Worm (Caenorhabditis elegans) whole organism, L4 larva: ENCODE measurements around the gene str-196.

Source experiments
- D1046.2 ChIP-seq: fragments of 200-800 bp; sonication (Bioruptor generic); IDR thresholded peaks from 2 replicates; pipeline ENCODE4 v1.3.6; 2022; ENCODE audit warnings: missing genetic modification characterization, missing compliant biosample characterization
- F10B5.3 ChIP-seq: sonication (generic microtip); optimal IDR thresholded peaks from 2 replicates; lab custom pipeline; 2016; ENCODE audit warnings: mild to moderate bottlenecking, missing genetic modification characterization, missing compliant biosample characterization
- F44E2.7 ChIP-seq: fragments of 200-800 bp; sonication (Bioruptor generic); IDR thresholded peaks from 2 replicates; pipeline ENCODE4 v2.1.2; 2022; ENCODE audit warnings: missing genetic modification characterization, missing compliant biosample characterization
- T20F7.1 ChIP-seq: fragments of 200-800 bp; sonication (Bioruptor generic); optimal IDR thresholded peaks from 2 replicates; lab custom pipeline; 2018; ENCODE audit warnings: mild to moderate bottlenecking, missing genetic modification characterization, missing compliant biosample characterization
- ZK337.2 ChIP-seq: fragments of 200-800 bp; sonication (Bioruptor generic); IDR thresholded peaks from 2 replicates; pipeline ENCODE4 v1.3.6; 2022; ENCODE audit warnings: missing genetic modification reagents, missing genetic modification characterization, missing compliant biosample characterization
- aly-2 ChIP-seq: sonication (generic microtip); optimal IDR thresholded peaks from 2 replicates; lab custom pipeline; 2018; ENCODE audit warnings: missing biosample characterization, missing genetic modification characterization
- arid-1 ChIP-seq: fragments of 200-800 bp; sonication (Bioruptor generic); conservative IDR thresholded peaks from 2 replicates; pipeline ENCODE4 v1.3.6; 2022; ENCODE audit warnings: missing genetic modification reagents, missing genetic modification characterization, missing compliant biosample characterization
- ceh-82 ChIP-seq: sonication (generic microtip); optimal IDR thresholded peaks from 2 replicates; lab custom pipeline; 2017; ENCODE audit warnings: missing biosample characterization, missing genetic modification characterization
- ces-1 ChIP-seq: fragments of 150-350 bp; sonication (generic microtip); optimal IDR thresholded peaks from 4 replicates; lab custom pipeline; 2014; ENCODE audit warnings: missing biosample characterization, missing genetic modification reagents, missing genetic modification characterization
- daf-16 ChIP-seq, 3 experiments: sonication (generic microtip); optimal IDR thresholded peaks; 2 replicates each; lab custom pipeline; 2016 to 2017; ENCODE audit warnings: missing genetic modification characterization in 3 of 3, missing genetic modification reagents in 3 of 3, mild to moderate bottlenecking in 2 of 3, missing compliant biosample characterization in 2 of 3, missing biosample characterization in 1 of 3, moderate library complexity in 1 of 3
- daf-8 ChIP-seq: fragments of 200-800 bp; sonication (Bioruptor generic); IDR thresholded peaks from 2 replicates; pipeline ENCODE4 v1.3.6; 2022; ENCODE audit warnings: missing genetic modification characterization, missing compliant biosample characterization
- dmd-6 ChIP-seq: fragments of 200-800 bp; sonication (Bioruptor generic); IDR thresholded peaks from 2 replicates; pipeline ENCODE4 v1.3.6; 2022; ENCODE audit warnings: missing genetic modification reagents, missing genetic modification characterization, missing compliant biosample characterization
- dve-1 ChIP-seq: sonication (generic microtip); optimal IDR thresholded peaks from 2 replicates; lab custom pipeline; 2017; ENCODE audit warnings: antibody characterized with exemption, mild to moderate bottlenecking, missing genetic modification characterization, missing compliant biosample characterization; ENCODE audit not compliant: insufficient read depth
- fkh-10 ChIP-seq: fragments of 150-350 bp; optimal IDR thresholded peaks from 2 replicates; lab custom pipeline; 2014; ENCODE audit warnings: missing biosample characterization, missing genetic modification reagents, missing genetic modification characterization
- hif-1 ChIP-seq, 2 experiments: sonication (generic microtip); optimal IDR thresholded peaks; 2 replicates each; lab custom pipeline; 2016 to 2017; ENCODE audit warnings: missing compliant biosample characterization in 2 of 2, missing genetic modification characterization in 2 of 2, missing genetic modification reagents in 2 of 2, missing genotype in 2 of 2, mild to moderate bottlenecking in 1 of 2
- hlh-11 ChIP-seq: fragments of 200-800 bp; sonication (Bioruptor generic); optimal IDR thresholded peaks from 2 replicates; lab custom pipeline; 2018; ENCODE audit warnings: mild to moderate bottlenecking, missing genetic modification characterization, missing compliant biosample characterization
- hlh-30 ChIP-seq: sonication (generic microtip); optimal IDR thresholded peaks from 2 replicates; lab custom pipeline; 2017; ENCODE audit warnings: antibody characterized with exemption, mild to moderate bottlenecking, missing genetic modification characterization, missing compliant biosample characterization; ENCODE audit not compliant: insufficient read depth
- jun-1 ChIP-seq: fragments of 150-350 bp; optimal IDR thresholded peaks from 2 replicates; lab custom pipeline; 2014; ENCODE audit warnings: missing biosample characterization, missing genetic modification reagents, missing genetic modification characterization
- lsy-2 ChIP-seq, 2 experiments: fragments of 150-350 bp in 1 of 2; sonication (generic microtip) in 1 of 2; optimal IDR thresholded peaks; 2 replicates each; lab custom pipeline; 2014 to 2017; ENCODE audit warnings: missing biosample characterization in 2 of 2, missing genetic modification characterization in 2 of 2
- madf-5 ChIP-seq, 2 experiments: fragments of 200-800 bp; sonication (Bioruptor generic); IDR thresholded peaks; 2 replicates each; pipeline ENCODE4 v1.3.6; 2022; ENCODE audit warnings: missing compliant biosample characterization in 2 of 2, missing genetic modification characterization in 2 of 2
- madf-9 ChIP-seq: fragments of 200-800 bp; sonication (Bioruptor generic); conservative IDR thresholded peaks from 2 replicates; pipeline ENCODE4 v1.3.6; 2022; ENCODE audit warnings: missing genetic modification reagents, missing genetic modification characterization, missing compliant biosample characterization
- mep-1 ChIP-seq: fragments of 150-350 bp; sonication (generic microtip); optimal IDR thresholded peaks from 3 replicates; lab custom pipeline; 2014; ENCODE audit warnings: missing biosample characterization, missing genetic modification characterization
- nhr-102 ChIP-seq: sonication (generic microtip); optimal IDR thresholded peaks from 2 replicates; lab custom pipeline; 2016; ENCODE audit warnings: mild to moderate bottlenecking, missing genetic modification characterization, moderate library complexity, missing compliant biosample characterization
- nhr-11 ChIP-seq: fragments of 150-350 bp; optimal IDR thresholded peaks from 2 replicates; lab custom pipeline; 2014; ENCODE audit warnings: missing biosample characterization, missing genetic modification characterization
- nhr-28 ChIP-seq: fragments of 150-350 bp; optimal IDR thresholded peaks from 2 replicates; lab custom pipeline; 2014; ENCODE audit warnings: missing biosample characterization, missing genetic modification characterization
- nhr-48 ChIP-seq: sonication (generic microtip); optimal IDR thresholded peaks from 2 replicates; lab custom pipeline; 2016; ENCODE audit warnings: mild to moderate bottlenecking, missing genetic modification characterization, missing compliant biosample characterization
- nhr-77 ChIP-seq: fragments of 150-350 bp; optimal IDR thresholded peaks from 2 replicates; lab custom pipeline; 2014; ENCODE audit warnings: missing biosample characterization, missing genetic modification characterization
- php-3 ChIP-seq: fragments of 200-800 bp; sonication (Bioruptor generic); IDR thresholded peaks from 2 replicates; pipeline ENCODE4 v1.3.6; 2022; ENCODE audit warnings: missing genetic modification reagents, missing genetic modification characterization, missing compliant biosample characterization
- pqm-1 ChIP-seq: sonication (generic microtip); optimal IDR thresholded peaks from 2 replicates; lab custom pipeline; 2017; ENCODE audit warnings: missing biosample characterization, missing genetic modification characterization
- saeg-2 ChIP-seq: fragments of 200-800 bp; sonication (Bioruptor generic); IDR thresholded peaks from 2 replicates; pipeline ENCODE4 v1.3.6; 2022; ENCODE audit warnings: missing genetic modification reagents, missing genetic modification characterization, missing compliant biosample characterization
- set-16 ChIP-seq: fragments of 200-800 bp; sonication (Bioruptor generic); IDR thresholded peaks from 2 replicates; pipeline ENCODE4 v1.3.6; 2022; ENCODE audit warnings: missing genetic modification reagents, missing genetic modification characterization, missing compliant biosample characterization
- snpc-1.2 ChIP-seq: fragments of 200-800 bp; sonication (Bioruptor generic); IDR thresholded peaks from 2 replicates; pipeline ENCODE4 v1.3.6; 2022; ENCODE audit warnings: missing genetic modification reagents, missing genetic modification characterization, missing compliant biosample characterization
- tag-97 ChIP-seq: fragments of 200-800 bp; sonication (Bioruptor generic); IDR thresholded peaks from 2 replicates; pipeline ENCODE4 v1.3.6; 2022; ENCODE audit warnings: missing genetic modification characterization, missing compliant biosample characterization
- tra-1 ChIP-seq: fragments of 200-800 bp; sonication (Bioruptor generic); IDR thresholded peaks from 2 replicates; pipeline ENCODE4 v1.3.6; 2022; ENCODE audit warnings: missing genetic modification reagents, missing genetic modification characterization, missing compliant biosample characterization
- unc-62 ChIP-seq, 3 experiments: fragments of 150-350 bp in 1 of 3; sonication (generic microtip); optimal IDR thresholded peaks in 2 of 3; peaks in 1 of 3; 1 replicate in 1 of 3; 2 replicates in 2 of 3; lab custom pipeline; 2014 to 2017; ENCODE audit warnings: missing biosample characterization in 3 of 3, missing genetic modification characterization in 3 of 3, missing genetic modification reagents in 3 of 3, missing genotype in 1 of 3
- ztf-7 ChIP-seq: fragments of 150-350 bp; optimal IDR thresholded peaks from 2 replicates; lab custom pipeline; 2014; ENCODE audit warnings: missing biosample characterization, missing genetic modification characterization

str-196 gene

DNA sequence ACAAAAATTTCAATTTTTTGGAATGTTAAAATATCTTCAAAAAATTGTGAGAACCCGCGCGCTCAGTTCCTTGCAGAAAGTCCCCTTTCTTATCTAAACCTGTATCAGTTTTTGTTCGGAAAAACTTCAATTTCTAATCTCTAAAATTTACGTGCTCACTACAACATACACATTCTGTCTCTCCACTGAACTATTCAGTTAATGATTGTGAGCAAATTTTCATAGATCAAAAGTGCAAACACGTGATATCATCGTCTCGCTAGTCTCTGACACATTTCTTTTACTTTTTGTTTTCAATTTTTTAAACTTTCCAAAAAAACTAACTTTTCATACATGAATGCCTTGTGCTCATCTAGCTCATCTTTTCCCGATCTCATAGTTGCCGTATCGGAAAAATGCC lies 32.1 kb upstream of the str-196 start, which contains the start of gene nhr-203 (continued):
- peak in 1 of 2 experiments; percentile 14 for TF ChIP-seq hif-1 (tag; optimal IDR thresholded peaks at IDR 0.05; lab: Kevin White, UChicago)
- no peak for TF ChIP-seq D1046.2
- TF ChIP-seq snpc-1.2 (GFP tag; lab: Robert Waterston, UW), result no peak
- no peak for TF ChIP-seq ceh-82 (tag; lab: Kevin White, UChicago)
- TF ChIP-seq saeg-2 (GFP tag; lab: Robert Waterston, UW), result no peak
- TF ChIP-seq nhr-28, result peak; percentile 99
- peak; percentile 76 for TF ChIP-seq php-3
- TF ChIP-seq unc-62 (GFP tag; optimal IDR thresholded peaks at IDR 0.05 in 1 of 2; lab: Kevin White, UChicago), result no peak
- TF ChIP-seq unc-62 (tag; optimal IDR thresholded peaks at IDR 0.05; lab: Kevin White, UChicago), result no peak
- TF ChIP-seq F44E2.7, result no peak
- peak; percentile 66 for TF ChIP-seq nhr-77 (tag; lab: Kevin White, UChicago)

DNA sequence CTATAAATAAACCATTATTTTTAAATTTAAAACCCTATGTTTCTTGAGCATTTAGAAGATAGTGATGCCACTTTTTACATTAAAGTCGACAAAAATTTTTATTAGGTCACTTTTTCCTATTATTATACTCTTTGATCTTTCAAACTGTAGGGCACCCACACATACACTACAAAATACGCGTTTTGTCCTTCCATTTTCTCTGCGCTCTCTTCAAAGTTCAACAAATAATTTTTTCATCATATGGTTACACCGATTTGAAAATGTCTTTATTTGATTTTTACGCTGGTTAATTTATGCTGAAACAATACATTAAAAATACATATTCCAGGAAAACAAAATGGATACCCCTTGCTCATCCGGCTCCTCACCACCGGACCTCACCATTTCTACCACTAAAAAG lies 29.3 kb upstream of the str-196 start, which contains the start of gene nhr-202:
nhr-202 (plus strand) TSS at position 326 of the 400 bp plus-strand sequence.
- TF ChIP-seq ces-1, result no peak
- peak; percentile 32 for TF ChIP-seq mep-1 (tag; lab: Kevin White, UChicago)
- no peak for TF ChIP-seq ZK337.2
- TF ChIP-seq nhr-102 (tag; lab: Kevin White, UChicago), result peak; percentile 43
- TF ChIP-seq dmd-6, result peak; percentile 75
- TF ChIP-seq nhr-28, result peak; percentile 100
- no peak for TF ChIP-seq daf-8 (GFP tag; lab: Robert Waterston, UW)
- no peak for TF ChIP-seq daf-16 (GFP tag; optimal IDR thresholded peaks at IDR 0.05; lab: Kevin White, UChicago)
- peak; percentile 59 for TF ChIP-seq daf-16 (tag; optimal IDR thresholded peaks at IDR 0.05; lab: Kevin White, UChicago)
- TF ChIP-seq nhr-77 (tag; lab: Kevin White, UChicago), result peak; percentile 86
- no peak for TF ChIP-seq aly-2
- no peak for TF ChIP-seq madf-9
- peak; percentile 35 for TF ChIP-seq nhr-48 (tag; lab: Kevin White, UChicago)
- no peak for TF ChIP-seq fkh-10 (GFP tag; lab: Kevin White, UChicago)
- peak; percentile 58 for TF ChIP-seq dve-1 (tag; lab: Kevin White, UChicago)
- TF ChIP-seq hlh-30 (tag; lab: Kevin White, UChicago), result peak; percentile 12
- peak; percentile 76 for TF ChIP-seq ztf-7 (tag; lab: Kevin White, UChicago)
- TF ChIP-seq madf-5 (GFP tag; IDR thresholded peaks at IDR 0.05; lab: Robert Waterston, UW), result no peak
- TF ChIP-seq pqm-1 (tag; lab: Kevin White, UChicago), result peak; percentile 24
- no peak for TF ChIP-seq F10B5.3 (tag; lab: Kevin White, UChicago)
- TF ChIP-seq hlh-11 (tag; lab: Kevin White, UChicago), result peak; percentile 47
- TF ChIP-seq nhr-11, result no peak
- no peak for TF ChIP-seq arid-1 (GFP tag; lab: Robert Waterston, UW)
- TF ChIP-seq tag-97 (GFP tag; lab: Robert Waterston, UW), result no peak
- no peak for TF ChIP-seq jun-1 (tag; lab: Kevin White, UChicago)
- TF ChIP-seq lsy-2 (tag; optimal IDR thresholded peaks at IDR 0.05; lab: Kevin White, UChicago), result peak in 1 of 2 experiments; percentile 16
- TF ChIP-seq tra-1 (GFP tag; lab: Robert Waterston, UW), result no peak

DNA sequence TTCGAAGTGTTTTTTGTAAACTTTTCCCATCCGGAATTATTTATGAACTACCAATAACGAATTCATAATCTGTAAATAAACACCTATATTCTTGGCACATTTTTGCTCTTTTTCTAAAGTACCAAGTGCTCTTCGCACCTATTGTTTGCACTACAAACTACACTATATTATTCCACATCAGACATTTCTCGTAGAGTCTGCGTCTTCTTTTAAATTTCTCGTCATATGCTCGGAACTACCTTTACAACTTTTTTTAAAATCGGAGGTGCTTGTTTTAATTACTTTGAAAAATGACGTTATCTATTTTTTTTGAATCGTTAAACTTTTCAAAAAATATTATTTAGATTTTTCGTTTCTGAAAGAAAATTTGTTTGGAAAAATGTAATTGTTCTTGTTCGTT lies 26.7 kb upstream of the str-196 start, which contains the start of gene nhr-201:
nhr-201 (plus strand) TSS at position 29 of the 400 bp plus-strand sequence.
- TF ChIP-seq hlh-30 (tag; lab: Kevin White, UChicago), result peak; percentile 59
- peak; percentile 95 for TF ChIP-seq nhr-28
- peak; percentile 46; the same call in 1 of the 2 replicates for TF ChIP-seq dmd-6
- TF ChIP-seq mep-1 (tag; lab: Kevin White, UChicago), result peak; percentile 18
- peak; percentile 3 for TF ChIP-seq nhr-48 (tag; lab: Kevin White, UChicago)
- no peak for TF ChIP-seq set-16 (GFP tag; lab: Robert Waterston, UW)
- TF ChIP-seq lsy-2 (tag; optimal IDR thresholded peaks at IDR 0.05; lab: Kevin White, UChicago), result peak in 1 of 2 experiments; percentile 25
- peak; percentile 64 for TF ChIP-seq dve-1 (tag; lab: Kevin White, UChicago)
- no peak for TF ChIP-seq daf-16 (GFP tag; optimal IDR thresholded peaks at IDR 0.05; lab: Kevin White, UChicago)
- peak; percentile 60 for TF ChIP-seq daf-16 (tag; optimal IDR thresholded peaks at IDR 0.05; lab: Kevin White, UChicago)
- TF ChIP-seq T20F7.1 (GFP tag; lab: Kevin White, UChicago), result no peak
